Worm (Caenorhabditis elegans): ENCODE results near the gene ZK218.5.

DNA sequence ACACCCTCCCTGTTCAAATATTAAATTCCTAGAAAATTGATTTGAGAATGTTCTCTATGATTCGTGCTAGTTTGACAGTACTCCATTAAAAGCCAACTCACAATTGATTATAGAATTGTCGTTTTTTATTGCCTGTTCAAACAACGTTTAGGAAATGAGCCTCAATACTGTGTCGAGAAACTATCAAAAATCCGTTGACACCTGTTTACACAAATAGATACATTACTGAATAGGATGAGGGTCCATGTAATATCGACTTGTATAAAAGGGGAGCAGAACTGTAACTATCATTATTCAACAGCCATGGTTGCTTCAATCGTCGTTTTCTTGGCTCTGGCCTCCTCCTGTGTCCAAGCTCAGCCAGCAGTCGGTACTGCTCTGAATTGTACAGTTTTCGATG lies at the start of gene ZK218.5:
- TF ChIP-seq elt-3 (tag; optimal IDR thresholded peaks at IDR 0.05) (no peak), nhr-76 (tag; optimal IDR thresholded peaks at IDR 0.05) (no peak), lin-32 (GFP tag; optimal IDR thresholded peaks at IDR 0.05) (no peak), mep-1 (tag; optimal IDR thresholded peaks at IDR 0.05) (no peak)
